Worm (Caenorhabditis elegans): ENCODE results near the gene algn-14.

The algn-14 gene

ce11 chrIV:3820133-3820532 lies 16.9 kb upstream of the algn-14 start:
- TF ChIP-seq ceh-34 (tag; optimal IDR thresholded peaks at IDR 0.05): no peak
- TF ChIP-seq unc-42 (tag; optimal IDR thresholded peaks at IDR 0.05): peak; percentile 58

ce11 chrIV:3819278-3819777 lies 16.1 kb upstream of the algn-14 start, which contains the start of gene bris-1:
TSS of gene bris-1 (minus strand) at chrIV:3819328.
- TF ChIP-seq ceh-2 (tag; optimal IDR thresholded peaks at IDR 0.05): no peak
- TF ChIP-seq ceh-9 (tag; optimal IDR thresholded peaks at IDR 0.05): no peak
- TF ChIP-seq npax-4 (tag; optimal IDR thresholded peaks at IDR 0.05): no peak
- TF ChIP-seq fax-1 (tag; optimal IDR thresholded peaks at IDR 0.05): no peak
- no peak for TF ChIP-seq hlh-15 (tag; optimal IDR thresholded peaks at IDR 0.05)
- TF ChIP-seq Y22D7AL.16 (tag; optimal IDR thresholded peaks at IDR 0.05): no peak
- no peak for TF ChIP-seq hlh-30 (tag; optimal IDR thresholded peaks at IDR 0.05; ENCODE audit: insufficient read depth)
- no peak for TF ChIP-seq ref-2 (tag; optimal IDR thresholded peaks at IDR 0.05)
- no peak for TF ChIP-seq ceh-31 (tag; optimal IDR thresholded peaks at IDR 0.05)
- TF ChIP-seq hlh-8 (tag; optimal IDR thresholded peaks at IDR 0.05): no peak
- TF ChIP-seq eyg-1 (tag; optimal IDR thresholded peaks at IDR 0.05): no peak
- TF ChIP-seq K09A11.1 (tag; optimal IDR thresholded peaks at IDR 0.05; ENCODE audit: insufficient read depth): no peak
- TF ChIP-seq K02D7.2 (tag; optimal IDR thresholded peaks at IDR 0.05): no peak
- no peak for TF ChIP-seq tbx-7 (tag; optimal IDR thresholded peaks at IDR 0.05)
- no peak for TF ChIP-seq F13H6.1 (tag; optimal IDR thresholded peaks at IDR 0.05)

ce11 chrIV:3817253-3817652 lies 14.0 kb upstream of the algn-14 start:
- TF ChIP-seq ceh-31 (tag; optimal IDR thresholded peaks at IDR 0.05) (no peak), odd-2 (tag; optimal IDR thresholded peaks at IDR 0.05) (no peak), unc-55 (GFP tag; optimal IDR thresholded peaks at IDR 0.05) (no peak), hlh-15 (tag; optimal IDR thresholded peaks at IDR 0.05) (no peak), ttx-3 (tag; optimal IDR thresholded peaks at IDR 0.05) (no peak), rnt-1 (tag; optimal IDR thresholded peaks at IDR 0.05) (no peak), nfya-1 (tag; optimal IDR thresholded peaks at IDR 0.05) (no peak), unc-3 (GFP tag; conservative IDR thresholded peaks at IDR 0.05) (no peak), unc-3 (tag; optimal IDR thresholded peaks at IDR 0.05) (no peak), mec-3 (tag; optimal IDR thresholded peaks at IDR 0.05; ENCODE audit: borderline replicate concordance) (no peak), ceh-19 (GFP tag; optimal IDR thresholded peaks at IDR 0.05) (no peak), gmeb-2 (tag; optimal IDR thresholded peaks at IDR 0.05) (no peak), madf-2 (tag; optimal IDR thresholded peaks at IDR 0.05) (no peak), syd-9 (tag; optimal IDR thresholded peaks at IDR 0.05) (no peak), dmd-4 (tag; optimal IDR thresholded peaks at IDR 0.05; ENCODE audit: borderline replicate concordance) (no peak), hlh-30 (tag; optimal IDR thresholded peaks at IDR 0.05; ENCODE audit: insufficient read depth) (no peak), C08G9.2 (tag; optimal IDR thresholded peaks at IDR 0.05) (no peak), ztf-16 (tag; optimal IDR thresholded peaks at IDR 0.05) (no peak), ceh-6 (GFP tag; optimal IDR thresholded peaks at IDR 0.05) (no peak)

ce11 chrIV:3815259-3815644 lies 12.0 kb upstream of the algn-14 start:
- TF ChIP-seq elt-2 (tag; optimal IDR thresholded peaks at IDR 0.05) (no peak), fax-1 (tag; optimal IDR thresholded peaks at IDR 0.05) (no peak), fkh-6 (tag; optimal IDR thresholded peaks at IDR 0.05) (no peak), hlh-8 (tag; optimal IDR thresholded peaks at IDR 0.05) (no peak), ahr-1 (tag; optimal IDR thresholded peaks at IDR 0.05) (no peak), pag-3 (tag; optimal IDR thresholded peaks at IDR 0.05; ENCODE audit: borderline replicate concordance) (no peak), ceh-9 (tag; optimal IDR thresholded peaks at IDR 0.05) (no peak), ama-1 (optimal IDR thresholded peaks at IDR 0.05) (no peak), hlh-15 (tag; optimal IDR thresholded peaks at IDR 0.05) (no peak), dmd-4 (tag; optimal IDR thresholded peaks at IDR 0.05; ENCODE audit: borderline replicate concordance) (no peak)

Data from whole organism, late embryonic.